Worm (Caenorhabditis elegans): ENCODE results near the gene tmem-218.

The tmem-218 gene

DNA sequence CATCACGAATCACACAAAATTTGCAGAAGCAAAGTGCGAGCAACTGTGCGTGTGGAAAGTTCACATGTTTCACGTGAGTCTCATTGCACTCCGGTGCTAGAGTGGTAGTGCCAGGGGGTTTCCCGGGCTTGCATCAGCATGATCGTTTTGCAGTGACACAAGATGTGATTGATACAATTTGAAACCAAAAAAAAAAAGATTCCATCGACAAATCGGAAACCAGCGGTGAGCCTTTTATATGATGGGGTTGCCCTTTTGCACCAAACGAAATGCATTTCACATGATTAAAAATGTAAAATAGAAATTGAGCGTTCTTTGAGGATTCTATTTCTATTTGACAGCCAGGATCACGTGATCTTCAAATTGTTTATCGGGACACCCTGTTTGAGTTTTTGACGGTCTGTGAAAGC is 13.1 kb upstream of the tmem-218 start:
- TF ChIP-seq unc-62 (GFP tag; optimal IDR thresholded peaks at IDR 0.05), result no peak

DNA sequence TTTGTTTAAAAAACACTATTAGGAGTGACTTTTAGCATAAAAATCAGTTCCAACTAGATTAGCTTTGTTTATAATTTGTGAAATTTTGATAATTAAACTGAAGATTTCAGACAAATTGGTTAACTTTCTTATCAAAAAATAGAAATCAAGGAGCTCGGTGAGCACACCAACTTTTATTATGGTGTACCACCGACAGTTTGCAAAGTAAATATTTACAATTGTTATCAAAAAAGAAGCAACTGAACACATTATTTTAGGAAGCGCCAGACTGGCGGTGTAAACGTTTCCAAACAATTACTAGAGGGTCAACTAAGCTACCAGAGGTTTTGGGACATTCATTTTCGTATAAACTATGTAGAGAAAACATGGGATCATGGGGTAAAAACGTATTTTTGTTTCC is 12.0 kb upstream of the tmem-218 start:
- no peak for TF ChIP-seq unc-62 (GFP tag; optimal IDR thresholded peaks at IDR 0.05)

- TF ChIP-seq unc-62 (GFP tag; optimal IDR thresholded peaks at IDR 0.05), result no peak
Observed at ce11 chrX:17638460-17638859, 11.0 kb upstream of the tmem-218 start.

DNA sequence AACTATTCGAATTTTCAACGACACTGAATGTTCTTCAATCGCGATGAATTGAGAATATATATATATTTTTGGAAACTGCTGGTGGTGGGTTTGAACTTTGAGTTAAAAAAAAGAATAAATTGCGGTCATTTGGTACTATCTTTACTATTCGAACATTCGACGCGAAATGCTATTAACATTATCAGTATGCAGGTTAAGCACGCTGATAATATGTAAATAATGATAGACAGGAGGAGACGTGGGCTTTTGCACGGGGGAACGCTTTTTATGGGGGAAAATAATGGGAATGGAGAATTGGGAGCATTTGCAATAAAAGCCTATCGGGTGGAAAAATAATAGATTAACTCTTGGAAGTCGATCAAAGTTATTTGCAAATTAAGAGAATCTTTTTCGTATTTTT is 10.5 kb upstream of the tmem-218 start:
- no peak for TF ChIP-seq unc-62 (GFP tag; optimal IDR thresholded peaks at IDR 0.05)

DNA sequence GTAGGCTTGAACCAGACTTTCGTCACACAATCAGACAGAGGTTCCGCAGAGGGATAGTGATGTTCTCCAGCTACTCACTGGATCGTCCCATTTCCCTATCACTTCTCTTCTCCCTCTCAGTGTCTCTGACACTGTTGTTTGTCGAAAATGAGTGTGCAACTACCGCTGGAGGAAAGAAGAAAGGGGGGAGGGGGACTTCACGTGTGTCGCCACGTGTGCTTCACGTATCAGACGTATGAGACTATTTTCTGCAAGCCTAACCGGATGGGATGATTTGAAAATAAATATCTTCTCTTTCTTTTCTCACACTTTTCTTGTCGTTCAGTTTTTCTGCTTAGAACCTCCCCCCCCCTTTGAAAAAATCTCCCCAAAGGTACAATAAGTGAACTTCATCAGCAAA is 8.7 kb upstream of the tmem-218 start, which contains the start of gene H18N23.2:
TSS of gene H18N23.2 (minus strand) at position 82 of the 400 bp plus-strand sequence.
- TF ChIP-seq unc-62 (GFP tag; optimal IDR thresholded peaks at IDR 0.05), result no peak

ce11 chrX:17642832-17643231 is 6.6 kb upstream of the tmem-218 start:
- no peak for TF ChIP-seq unc-62 (GFP tag; optimal IDR thresholded peaks at IDR 0.05)

- TF ChIP-seq unc-62 (GFP tag; optimal IDR thresholded peaks at IDR 0.05), result no peak
Observed at ce11 chrX:17643812-17644211, 5.7 kb upstream of the tmem-218 start.

DNA sequence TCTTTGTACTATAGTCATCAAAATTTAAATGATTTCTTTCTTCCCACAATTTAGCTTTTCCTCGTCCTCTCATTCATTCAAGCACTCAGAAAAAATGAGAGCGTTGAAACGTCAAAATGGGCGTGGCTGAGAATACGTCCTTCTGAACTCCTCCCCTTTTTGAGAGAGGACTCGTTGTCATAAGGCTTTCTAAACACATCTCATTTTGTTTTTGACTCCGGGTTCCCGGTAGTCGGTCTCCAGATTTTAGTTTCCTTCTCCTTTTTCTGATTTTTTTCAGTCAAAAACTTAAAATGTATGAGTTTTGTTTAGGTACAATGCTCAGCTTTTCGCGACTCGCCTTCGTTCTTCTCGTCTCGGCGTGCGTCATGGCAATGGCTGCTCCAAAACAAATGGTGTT is 12.7 kb downstream of the tmem-218 start, which contains the start of gene nlp-6:
TSS of gene nlp-6 (plus strand) at position 301 of the 400 bp plus-strand sequence.
- no peak for TF ChIP-seq unc-62 (GFP tag; optimal IDR thresholded peaks at IDR 0.05)

ce11 chrX:17667288-17667687 is 17.8 kb downstream of the tmem-218 start:
- no peak for TF ChIP-seq unc-62 (GFP tag; optimal IDR thresholded peaks at IDR 0.05)

- TF ChIP-seq unc-62 (GFP tag; optimal IDR thresholded peaks at IDR 0.05), result no peak
Observed at ce11 chrX:17670379-17671077, 21.0 kb downstream of the tmem-218 start, which contains the start of gene T23E7.2. Gene T23E7.2, plus strand, starts transcription at chrX:17671027.

ce11 chrX:17672256-17672655 is 22.8 kb downstream of the tmem-218 start:
- no peak for TF ChIP-seq unc-62 (GFP tag; optimal IDR thresholded peaks at IDR 0.05)

DNA sequence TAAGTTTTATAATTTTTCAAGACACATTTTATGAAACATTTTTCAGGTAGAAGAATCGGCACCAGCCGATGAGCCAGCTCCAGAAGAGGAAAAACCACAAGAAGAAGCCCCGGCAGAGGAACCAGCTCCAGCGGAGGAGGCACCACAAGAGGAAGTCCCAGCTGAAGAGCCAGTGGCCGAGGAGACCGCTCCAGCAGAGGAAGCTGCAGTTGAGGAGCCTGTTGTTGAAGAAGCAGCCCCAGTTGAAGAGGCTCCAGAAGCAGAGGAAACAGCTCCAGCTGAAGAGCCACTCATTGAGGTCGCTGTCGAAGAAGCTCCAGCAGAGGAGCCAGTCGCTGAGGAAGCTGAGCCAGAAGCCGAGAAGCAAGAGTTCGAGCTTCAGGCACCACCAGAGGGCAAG is 24.8 kb downstream of the tmem-218 start:
- no peak for TF ChIP-seq unc-62 (GFP tag; optimal IDR thresholded peaks at IDR 0.05)

ce11 chrX:17675727-17676126 is 26.2 kb downstream of the tmem-218 start:
- no peak for TF ChIP-seq unc-62 (GFP tag; optimal IDR thresholded peaks at IDR 0.05)

ce11 chrX:17676679-17677078 is 27.2 kb downstream of the tmem-218 start:
- no peak for TF ChIP-seq unc-62 (GFP tag; optimal IDR thresholded peaks at IDR 0.05)

- TF ChIP-seq unc-62 (GFP tag; optimal IDR thresholded peaks at IDR 0.05), result no peak
Observed at ce11 chrX:17681534-17681933, 32.1 kb downstream of the tmem-218 start.

DNA sequence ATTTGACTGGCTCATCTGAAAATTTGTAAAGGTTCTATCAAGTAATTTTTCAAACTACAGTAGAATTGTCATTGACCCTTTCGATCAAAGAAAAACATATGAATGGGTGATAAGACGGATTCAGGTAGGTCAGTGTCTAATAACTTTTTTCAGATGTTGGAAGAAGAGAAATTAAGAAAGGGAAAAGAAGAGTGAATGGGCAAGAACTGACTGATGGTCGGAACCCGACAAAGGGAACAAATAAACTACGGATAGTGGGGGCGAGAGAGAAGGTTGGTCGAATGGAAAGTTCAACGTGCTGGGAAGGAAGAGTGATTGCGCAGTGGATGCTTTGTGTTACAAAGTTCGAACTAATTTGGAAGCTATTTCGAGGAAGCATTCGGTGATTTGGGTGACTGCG is 32.8 kb downstream of the tmem-218 start:
- no peak for TF ChIP-seq unc-62 (GFP tag; optimal IDR thresholded peaks at IDR 0.05)

ce11 chrX:17683698-17684097 is 34.2 kb downstream of the tmem-218 start:
- TF ChIP-seq unc-62 (GFP tag; optimal IDR thresholded peaks at IDR 0.05), result no peak

DNA sequence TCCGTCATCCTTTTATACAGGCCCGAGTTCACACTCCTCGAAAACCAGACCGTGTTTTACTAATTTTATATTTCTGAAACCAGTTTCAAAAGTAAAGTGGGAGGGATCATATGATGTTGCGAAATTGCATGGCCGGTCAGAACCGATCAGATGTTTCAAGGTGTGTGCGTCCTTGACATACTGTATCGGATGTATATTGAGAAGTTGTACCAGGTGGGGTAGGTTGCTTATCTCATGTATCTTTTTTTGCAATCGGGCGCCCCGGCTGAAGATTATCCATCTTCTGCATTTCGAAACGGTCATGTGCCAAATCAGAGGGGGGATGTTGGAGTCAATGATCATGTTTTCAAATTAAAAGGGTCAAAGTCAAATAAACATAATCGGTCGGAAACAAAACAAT is 35.3 kb downstream of the tmem-218 start, which contains the start of gene T23E7.6:
TSS of gene T23E7.6 (minus strand) at position 45 of the 400 bp plus-strand sequence.
- TF ChIP-seq unc-62 (GFP tag; optimal IDR thresholded peaks at IDR 0.05), result no peak
